Fruit fly (Drosophila melanogaster) whole organism, embryonic: ENCODE data around the gene Eig71Ec.

Experiments
- BEAF-32 ChIP-seq: fragments of 200-800 bp; sonication (Bioruptor generic); optimal IDR thresholded peaks from 3 replicates; lab custom pipeline; 2017; ENCODE audit warnings: missing biosample characterization, missing genetic modification characterization, mild to moderate bottlenecking, moderate library complexity, missing genetic modification reagents
- Bgb ChIP-seq: fragments of 200-800 bp; sonication (Bioruptor generic); IDR thresholded peaks from 2 replicates; pipeline ENCODE4 v1.3.6; 2022; ENCODE audit warnings: missing biosample characterization, missing genetic modification characterization; ENCODE audit not compliant: partially characterized antibody
- CG10147 ChIP-seq: fragments of 200-800 bp; sonication (Bioruptor generic); optimal IDR thresholded peaks from 2 replicates; lab custom pipeline; 2019; ENCODE audit warnings: missing biosample characterization, mild to moderate bottlenecking, missing genetic modification characterization, moderate library complexity
- CG10267 ChIP-seq: fragments of 200-800 bp; sonication (Bioruptor generic); optimal IDR thresholded peaks from 2 replicates; lab custom pipeline; 2018; ENCODE audit warnings: missing biosample characterization, mild to moderate bottlenecking, missing genetic modification characterization, moderate library complexity
- CG10274 ChIP-seq: fragments of 200-800 bp; sonication (Bioruptor generic); optimal IDR thresholded peaks from 3 replicates; lab custom pipeline; 2017; ENCODE audit warnings: missing biosample characterization, mild to moderate bottlenecking, missing genetic modification characterization
- CG10366 ChIP-seq: fragments of 200-800 bp; sonication (Bioruptor generic); IDR thresholded peaks from 2 replicates; pipeline ENCODE4 v1.3.6; 2022; ENCODE audit warnings: missing biosample characterization, missing genetic modification characterization
- CG10431 ChIP-seq: fragments of 200-800 bp; sonication (Bioruptor generic); optimal IDR thresholded peaks from 3 replicates; lab custom pipeline; 2018; ENCODE audit warnings: missing biosample characterization, mild to moderate bottlenecking, missing genetic modification characterization
- CG11398 ChIP-seq: fragments of 200-800 bp; sonication (Bioruptor generic); optimal IDR thresholded peaks from 2 replicates; lab custom pipeline; 2016; ENCODE audit warnings: missing biosample characterization, missing genetic modification characterization
- CG11456 ChIP-seq: fragments of 200-800 bp; sonication (Bioruptor generic); IDR thresholded peaks from 3 replicates; pipeline ENCODE4 v1.3.6; 2022; ENCODE audit warnings: missing biosample characterization, missing genetic modification characterization
- CG12236 ChIP-seq: fragments of 200-800 bp; sonication (Bioruptor generic); optimal IDR thresholded peaks from 2 replicates; lab custom pipeline; 2016; ENCODE audit warnings: missing biosample characterization, missing genetic modification characterization
- CG14667 ChIP-seq: fragments of 200-800 bp; sonication (Bioruptor generic); IDR thresholded peaks from 2 replicates; pipeline ENCODE4 v1.3.6; 2022; ENCODE audit warnings: missing biosample characterization, missing genetic modification characterization
- CG15073 ChIP-seq: fragments of 200-800 bp; sonication (Bioruptor generic); optimal IDR thresholded peaks from 2 replicates; lab custom pipeline; 2016; ENCODE audit warnings: missing biosample characterization, missing genetic modification characterization
- CG17328 ChIP-seq: fragments of 200-800 bp; sonication (Bioruptor generic); IDR thresholded peaks from 2 replicates; pipeline ENCODE4 v1.3.6; 2022; ENCODE audit warnings: missing biosample characterization, missing genetic modification characterization
- CG17612 ChIP-seq: fragments of 200-800 bp; sonication (Bioruptor generic); IDR thresholded peaks from 2 replicates; pipeline ENCODE4 v1.3.6; 2022; ENCODE audit warnings: missing biosample characterization, missing genetic modification characterization
- CG18599 ChIP-seq: fragments of 200-800 bp; sonication (Bioruptor generic); optimal IDR thresholded peaks from 3 replicates; lab custom pipeline; 2017; ENCODE audit warnings: missing biosample characterization, missing genetic modification characterization, mild to moderate bottlenecking, moderate library complexity, missing genetic modification reagents
- CG30403 ChIP-seq: fragments of 200-800 bp; sonication (Bioruptor generic); optimal IDR thresholded peaks from 3 replicates; lab custom pipeline; 2016; ENCODE audit warnings: missing biosample characterization, missing genetic modification characterization
- CG42726 ChIP-seq: fragments of 200-800 bp; sonication (Bioruptor generic); IDR thresholded peaks from 2 replicates; pipeline ENCODE4 v1.3.6; 2022; ENCODE audit warnings: missing biosample characterization, missing genetic modification characterization; ENCODE audit not compliant: partially characterized antibody
- CG4328 ChIP-seq: fragments of 200-800 bp; sonication (Bioruptor generic); optimal IDR thresholded peaks from 3 replicates; lab custom pipeline; 2017; ENCODE audit warnings: missing biosample characterization, missing genetic modification reagents, missing genetic modification characterization
- CG4617 ChIP-seq: fragments of 200-800 bp; sonication (Bioruptor generic); optimal IDR thresholded peaks from 3 replicates; lab custom pipeline; 2016; ENCODE audit warnings: missing biosample characterization, missing genetic modification characterization, borderline replicate concordance
- CG5953 ChIP-seq: fragments of 200-800 bp; sonication (Bioruptor generic); IDR thresholded peaks from 2 replicates; pipeline ENCODE4 v1.3.6; 2022; ENCODE audit warnings: missing biosample characterization, missing genetic modification characterization
- CG6689 ChIP-seq: fragments of 200-800 bp; sonication (Bioruptor generic); IDR thresholded peaks from 2 replicates; pipeline ENCODE4 v1.3.6; 2022; ENCODE audit warnings: missing biosample characterization, missing genetic modification characterization
- CG7357 ChIP-seq: fragments of 200-800 bp; sonication (Bioruptor generic); IDR thresholded peaks from 3 replicates; pipeline ENCODE4 v1.3.6; 2022; ENCODE audit warnings: missing biosample characterization, missing genetic modification characterization
- CG8359 ChIP-seq: fragments of 200-800 bp; sonication (Bioruptor generic); optimal IDR thresholded peaks from 2 replicates; lab custom pipeline; 2017; ENCODE audit warnings: missing biosample characterization, mild to moderate bottlenecking, missing genetic modification characterization, borderline replicate concordance
- CG9215 ChIP-seq: fragments of 200-800 bp; sonication (Bioruptor generic); IDR thresholded peaks from 2 replicates; pipeline ENCODE4 v1.3.6; 2022; ENCODE audit warnings: missing biosample characterization, missing genetic modification characterization
- Dfd ChIP-seq, 2 experiments: fragments of >200 bp; optimal IDR thresholded peaks; 2 replicates each; lab custom pipeline; 2017; ENCODE audit warnings: missing biosample characterization in 2 of 2, missing genetic modification characterization in 2 of 2
- HHEX ChIP-seq: fragments of 200-800 bp; sonication (Bioruptor generic); optimal IDR thresholded peaks from 3 replicates; lab custom pipeline; 2017; ENCODE audit warnings: missing biosample characterization, mild to moderate bottlenecking, missing genetic modification characterization, missing genetic modification reagents
- Hey ChIP-seq: fragments of 200-800 bp; sonication (Bioruptor generic); optimal IDR thresholded peaks from 3 replicates; lab custom pipeline; 2018; ENCODE audit warnings: missing biosample characterization, mild to moderate bottlenecking, missing genetic modification characterization
- MBD-R2 ChIP-seq: fragments of 200-800 bp; sonication (Bioruptor generic); IDR thresholded peaks from 2 replicates; pipeline ENCODE4 v1.3.6; 2022; ENCODE audit warnings: missing biosample characterization, missing genetic modification characterization
- Med ChIP-seq: fragments of 200-800 bp; sonication (Bioruptor generic); peaks from one replicate; lab custom pipeline; 2016; ENCODE audit warnings: missing biosample characterization, missing genetic modification characterization, mild to moderate bottlenecking, inconsistent platforms, moderate library complexity
- Neu2 ChIP-seq: fragments of 200-800 bp; sonication (Bioruptor generic); optimal IDR thresholded peaks from 3 replicates; lab custom pipeline; 2016; ENCODE audit warnings: missing biosample characterization, missing genetic modification characterization, borderline replicate concordance
- NfI ChIP-seq: fragments of 200-800 bp; sonication (Bioruptor generic); optimal IDR thresholded peaks from 3 replicates; lab custom pipeline; 2018; ENCODE audit warnings: missing biosample characterization, mild to moderate bottlenecking, missing genetic modification characterization, moderate library complexity
- Optix ChIP-seq: fragments of 200-800 bp; sonication (Bioruptor generic); IDR thresholded peaks from 3 replicates; pipeline ENCODE4 v1.3.6; 2022; ENCODE audit warnings: missing biosample characterization, missing genetic modification characterization
- Sox100B ChIP-seq: fragments of 200-800 bp; sonication (Bioruptor generic); optimal IDR thresholded peaks from 3 replicates; lab custom pipeline; 2018; ENCODE audit warnings: missing biosample characterization, mild to moderate bottlenecking, missing genetic modification characterization
- Ssrp ChIP-seq: fragments of 200-800 bp; sonication (Bioruptor generic); optimal IDR thresholded peaks from 2 replicates; lab custom pipeline; 2018; ENCODE audit warnings: missing biosample characterization, mild to moderate bottlenecking, missing genetic modification characterization, moderate library complexity
- Usf ChIP-seq: fragments of 200-800 bp; sonication (Bioruptor generic); optimal IDR thresholded peaks from 2 replicates; lab custom pipeline; 2017; ENCODE audit warnings: missing genotype, missing biosample characterization, missing genetic modification characterization
- ac ChIP-seq: fragments of 200-800 bp; sonication (Bioruptor generic); optimal IDR thresholded peaks from 3 replicates; lab custom pipeline; 2017; ENCODE audit warnings: missing biosample characterization, mild to moderate bottlenecking, missing genetic modification characterization
- bab2 ChIP-seq: fragments of 200-800 bp; sonication (Bioruptor generic); optimal IDR thresholded peaks from 2 replicates; lab custom pipeline; 2016; ENCODE audit warnings: missing biosample characterization, missing genetic modification characterization
- bsh ChIP-seq, 2 experiments: fragments of 200-800 bp; sonication (Bioruptor generic); optimal IDR thresholded peaks; 2 replicates each; lab custom pipeline; 2017 to 2018; ENCODE audit warnings: mild to moderate bottlenecking in 2 of 2, missing biosample characterization in 2 of 2, missing genetic modification characterization in 2 of 2, moderate library complexity in 1 of 2
- crc ChIP-seq: fragments of 200-800 bp; sonication (Bioruptor generic); optimal IDR thresholded peaks from 2 replicates; lab custom pipeline; 2016; ENCODE audit warnings: missing biosample characterization, missing genetic modification characterization
- ftz-f1 ChIP-seq: fragments of 200-800 bp; sonication (Bioruptor generic); optimal IDR thresholded peaks from 2 replicates; lab custom pipeline; 2016; ENCODE audit warnings: missing biosample characterization, missing genetic modification characterization
- hb ChIP-seq: fragments of 200-800 bp; sonication (Bioruptor generic); IDR thresholded peaks from 3 replicates; pipeline ENCODE4 v1.3.6; 2022; ENCODE audit warnings: missing biosample characterization, missing genetic modification characterization; ENCODE audit not compliant: partially characterized antibody
- knrl ChIP-seq: fragments of 200-800 bp; sonication (Bioruptor generic); IDR thresholded peaks from 3 replicates; pipeline ENCODE4 v1.3.6; 2022; ENCODE audit warnings: missing biosample characterization, missing genetic modification characterization; ENCODE audit not compliant: partially characterized antibody
- sens-2 ChIP-seq: fragments of 200-800 bp; sonication (Bioruptor generic); IDR thresholded peaks from 2 replicates; pipeline ENCODE4 v1.3.6; 2022; ENCODE audit warnings: missing biosample characterization, missing genetic modification characterization
- sima ChIP-seq: fragments of 200-800 bp; sonication (Bioruptor generic); optimal IDR thresholded peaks from 2 replicates; lab custom pipeline; 2016; ENCODE audit warnings: missing biosample characterization, missing genetic modification characterization
- sqz ChIP-seq: fragments of 200-800 bp; sonication (Bioruptor generic); optimal IDR thresholded peaks from 3 replicates; lab custom pipeline; 2018; ENCODE audit warnings: missing biosample characterization, mild to moderate bottlenecking, missing genetic modification characterization
- ssp ChIP-seq: fragments of 200-800 bp; sonication (Bioruptor generic); IDR thresholded peaks from 2 replicates; pipeline ENCODE4 v1.3.6; 2022; ENCODE audit warnings: missing biosample characterization, missing genetic modification characterization
- tap ChIP-seq: fragments of 200-800 bp; optimal IDR thresholded peaks from 3 replicates; lab custom pipeline; 2019; ENCODE audit warnings: missing biosample characterization, mild to moderate bottlenecking, missing genetic modification characterization, moderate library complexity
- trem ChIP-seq: fragments of 200-800 bp; optimal IDR thresholded peaks from 3 replicates; lab custom pipeline; 2019; ENCODE audit warnings: missing biosample characterization, mild to moderate bottlenecking, missing genetic modification characterization, moderate library complexity

Gene Eig71Ec

DNA sequence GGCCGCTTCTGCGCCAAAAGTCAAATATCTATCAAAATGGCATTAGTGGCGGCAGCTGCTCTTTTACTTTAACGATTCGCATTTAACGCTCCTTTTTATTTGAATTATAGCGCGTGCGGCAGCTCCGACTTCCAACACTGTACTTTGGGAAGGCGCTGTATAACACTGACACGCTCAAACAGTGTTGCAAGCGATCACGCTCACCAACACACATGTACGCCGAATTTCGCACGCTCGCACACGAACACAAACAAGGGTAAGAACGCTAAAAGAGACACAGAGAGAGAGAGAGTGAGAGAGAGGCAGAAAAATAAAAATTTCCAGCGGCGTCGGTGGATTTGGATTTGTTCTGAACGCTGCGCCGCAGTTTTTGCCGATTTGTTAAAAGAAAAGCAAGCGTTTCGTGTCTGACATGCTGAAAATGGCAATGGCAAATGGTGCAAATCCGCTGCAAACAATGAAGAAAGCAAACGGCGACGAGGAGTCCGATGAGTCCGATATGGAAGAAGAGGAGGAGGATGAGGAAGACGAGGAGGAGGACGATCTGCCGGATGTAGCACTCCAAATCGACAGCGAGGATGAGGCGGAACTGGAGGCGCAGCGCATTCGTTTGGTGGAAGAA lies 32.3 kb downstream of the Eig71Ec start, which contains the start of gene Phs (continued):
- TF ChIP-seq CG18599: peak; percentile 83
- peak; percentile 66 for TF ChIP-seq trem
- 0 out of 3 replicates have a peak, but pooled peaks have one; percentile 33 for TF ChIP-seq CG7357 (GFP tag; lab: Robert Waterston, UW)
- peak; percentile 65 for TF ChIP-seq Bgb (GFP tag; lab: Robert Waterston, UW)
- TF ChIP-seq ac: peak; percentile 36
- peak; percentile 21 for TF ChIP-seq sima
- TF ChIP-seq bab2 (GFP tag; lab: Kevin White, UChicago): peak; percentile 83
- TF ChIP-seq Optix: peak; percentile 49; the same call in 1 of the 3 replicates
- peak; percentile 43 for TF ChIP-seq CG10274 (GFP tag; lab: Kevin White, UChicago)
- TF ChIP-seq CG10267 (tag; lab: Kevin White, UChicago): peak; percentile 100
- peak; percentile 63 for TF ChIP-seq sens-2
- peak; percentile 77 for TF ChIP-seq crc (GFP tag; lab: Kevin White, UChicago)
- TF ChIP-seq Med (GFP tag; lab: Kevin White, UChicago): peak; percentile 99
- peak; percentile 38 for TF ChIP-seq sqz (GFP tag; lab: Kevin White, UChicago)
- TF ChIP-seq CG30403 (GFP tag; lab: Kevin White, UChicago): peak; percentile 78
- TF ChIP-seq CG4328 (GFP tag; lab: Kevin White, UChicago): peak; percentile 51
- peak; percentile 48 for TF ChIP-seq Usf
- no peak for TF ChIP-seq hb (GFP tag; lab: Robert Waterston, UW)
- TF ChIP-seq CG8359 (GFP tag; lab: Kevin White, UChicago): peak; percentile 11
- TF ChIP-seq CG6689 (GFP tag; lab: Robert Waterston, UW): 0 out of 2 replicates have a peak, but pooled peaks have one; percentile 36
- TF ChIP-seq CG9215: peak; percentile 74
- peak; percentile 70 for TF ChIP-seq CG4617 (GFP tag; lab: Kevin White, UChicago)
- TF ChIP-seq CG5953 (GFP tag; lab: Robert Waterston, UW): peak; percentile 65
- peak; percentile 90 for TF ChIP-seq CG11456 (GFP tag; lab: Robert Waterston, UW)
- TF ChIP-seq Neu2 (GFP tag; lab: Kevin White, UChicago): peak; percentile 0
- peak; percentile 53; the same call in 1 of the 2 replicates for TF ChIP-seq CG17612 (GFP tag; lab: Robert Waterston, UW)
- TF ChIP-seq CG42726 (GFP tag; lab: Robert Waterston, UW): no peak
- TF ChIP-seq CG10431 (GFP tag; lab: Kevin White, UChicago): no peak
- peak; percentile 70 for TF ChIP-seq CG11398 (GFP tag; lab: Kevin White, UChicago)
- TF ChIP-seq CG10147 (GFP tag; lab: Kevin White, UChicago): no peak
- TF ChIP-seq ftz-f1 (GFP tag; lab: Kevin White, UChicago): peak; percentile 73
- peak; percentile 76 for TF ChIP-seq HHEX
- TF ChIP-seq bsh (GFP tag; optimal IDR thresholded peaks at IDR 0.05; lab: Kevin White, UChicago): peak; percentile 26 to 66
- no peak for TF ChIP-seq Dfd (GFP tag; optimal IDR thresholded peaks at IDR 0.05; lab: Kevin White, UChicago)
- TF ChIP-seq CG12236: peak; percentile 56
- peak; percentile 39 for TF ChIP-seq BEAF-32 (GFP tag; lab: Kevin White, UChicago)
- TF ChIP-seq knrl (GFP tag; lab: Robert Waterston, UW): peak; percentile 37; the same call in 1 of the 3 replicates
- TF ChIP-seq Ssrp: peak; percentile 26
- TF ChIP-seq tap (tag; lab: Kevin White, UChicago): no peak
- TF ChIP-seq Sox100B (GFP tag; lab: Kevin White, UChicago): peak; percentile 21
- no peak for TF ChIP-seq CG15073
- TF ChIP-seq CG17328 (GFP tag; lab: Robert Waterston, UW): peak; percentile 66
- TF ChIP-seq MBD-R2: peak; percentile 79; the same call in 1 of the 2 replicates
- peak; percentile 71 for TF ChIP-seq CG10366 (GFP tag; lab: Robert Waterston, UW)
- 0 out of 2 replicates have a peak, but pooled peaks have one; percentile 51 for TF ChIP-seq CG14667 (GFP tag; lab: Robert Waterston, UW)
- no peak for TF ChIP-seq Hey (tag; lab: Kevin White, UChicago)
- TF ChIP-seq ssp: peak; percentile 67
- peak; percentile 88 for TF ChIP-seq NfI (GFP tag; lab: Kevin White, UChicago)
